Fruit fly (Drosophila melanogaster): Measurements from ENCODE around the gene sif.

- no peak for TF ChIP-seq CG8478 (optimal IDR thresholded peaks at IDR 0.05)
- no peak for TF ChIP-seq pan (optimal IDR thresholded peaks at IDR 0.05)
- TF ChIP-seq Dll (optimal IDR thresholded peaks at IDR 0.05): no peak
- no peak for TF ChIP-seq EcR (GFP tag; optimal IDR thresholded peaks at IDR 0.05)
- no peak for TF ChIP-seq usp (GFP tag; optimal IDR thresholded peaks at IDR 0.05)
- no peak for TF ChIP-seq psq (optimal IDR thresholded peaks at IDR 0.05)
These were observed 19.1 kb upstream of the sif start for dm6 chr3L:5638542-5639045.

Data from whole organism.